Fruit fly (Drosophila melanogaster) whole organism, embryonic: ENCODE measurements around the gene Cep290.
"Not testable (repeated sequence)": the region's sequence is repeated elsewhere in the genome, so short reads cannot be mapped to it uniquely, and the experiment has no call there.

Source experiments
- Bgb ChIP-seq: fragments of 200-800 bp; sonication (Bioruptor generic); IDR thresholded peaks from 2 replicates; pipeline ENCODE4 v1.3.6; 2022; ENCODE audit warnings: missing biosample characterization, missing genetic modification characterization; ENCODE audit not compliant: partially characterized antibody
- CG10267 ChIP-seq: fragments of 200-800 bp; sonication (Bioruptor generic); optimal IDR thresholded peaks from 2 replicates; lab custom pipeline; 2018; ENCODE audit warnings: missing biosample characterization, mild to moderate bottlenecking, missing genetic modification characterization, moderate library complexity
- CG11696 ChIP-seq: fragments of 200-800 bp; sonication (Bioruptor generic); IDR thresholded peaks from 2 replicates; pipeline ENCODE4 v1.3.6; 2022; ENCODE audit warnings: missing biosample characterization, missing genetic modification characterization
- CG12659 ChIP-seq: fragments of 200-800 bp; sonication (Bioruptor generic); optimal IDR thresholded peaks from 3 replicates; lab custom pipeline; 2017; ENCODE audit warnings: mild to moderate bottlenecking, missing biosample characterization, missing genetic modification reagents, missing genetic modification characterization
- CG13775 ChIP-seq: fragments of 200-800 bp; sonication (Bioruptor generic); optimal IDR thresholded peaks from 3 replicates; lab custom pipeline; 2017; ENCODE audit warnings: missing biosample characterization, mild to moderate bottlenecking, missing genetic modification characterization
- CG14710 ChIP-seq: fragments of 200-800 bp; sonication (Bioruptor generic); optimal IDR thresholded peaks from 3 replicates; lab custom pipeline; 2019; ENCODE audit warnings: missing biosample characterization, mild to moderate bottlenecking, missing genetic modification characterization, moderate library complexity
- CG15514 ChIP-seq: fragments of 200-800 bp; sonication (Bioruptor generic); optimal IDR thresholded peaks from 3 replicates; lab custom pipeline; 2017; ENCODE audit warnings: missing biosample characterization, missing genetic modification characterization, mild to moderate bottlenecking, moderate library complexity, missing genetic modification reagents
- CG17612 ChIP-seq: fragments of 200-800 bp; sonication (Bioruptor generic); IDR thresholded peaks from 2 replicates; pipeline ENCODE4 v1.3.6; 2022; ENCODE audit warnings: missing biosample characterization, missing genetic modification characterization
- CG17829 ChIP-seq: fragments of 200-800 bp; optimal IDR thresholded peaks from 2 replicates; lab custom pipeline; 2019; ENCODE audit warnings: missing biosample characterization, mild to moderate bottlenecking, missing genetic modification characterization, moderate library complexity
- CG2120 ChIP-seq: fragments of 200-800 bp; sonication (Bioruptor generic); optimal IDR thresholded peaks from 3 replicates; lab custom pipeline; 2016; ENCODE audit warnings: missing biosample characterization, missing genetic modification characterization
- CG2712 ChIP-seq: fragments of 200-800 bp; optimal IDR thresholded peaks from 3 replicates; lab custom pipeline; 2019; ENCODE audit warnings: missing biosample characterization, mild to moderate bottlenecking, missing genetic modification characterization, moderate library complexity
- CG34224 ChIP-seq: fragments of 200-800 bp; sonication (Bioruptor generic); IDR thresholded peaks from 3 replicates; pipeline ENCODE4 v1.3.6; 2022; ENCODE audit warnings: missing biosample characterization, missing genetic modification characterization; ENCODE audit not compliant: partially characterized antibody
- CG3847 ChIP-seq: fragments of 200-800 bp; sonication (Bioruptor generic); IDR thresholded peaks from 2 replicates; pipeline ENCODE4 v1.3.6; 2022; ENCODE audit warnings: missing biosample characterization, missing genetic modification characterization
- CG6272 ChIP-seq: fragments of 200-800 bp; sonication (Bioruptor generic); IDR thresholded peaks from 2 replicates; pipeline ENCODE4 v1.3.6; 2022; ENCODE audit warnings: missing biosample characterization, missing genetic modification characterization
- CG8290 ChIP-seq, 3 experiments: fragments of 200-800 bp; sonication (Bioruptor generic); optimal IDR thresholded peaks; 2 replicates each; lab custom pipeline; 2016 to 2019; ENCODE audit warnings: missing biosample characterization in 3 of 3, missing genetic modification characterization in 3 of 3, mild to moderate bottlenecking in 2 of 3, moderate library complexity in 1 of 3
- CTCF ChIP-seq: fragments of 200-800 bp; sonication (Bioruptor generic); optimal IDR thresholded peaks from 2 replicates; lab custom pipeline; 2017; ENCODE audit warnings: missing biosample characterization, mild to moderate bottlenecking, missing genetic modification characterization, moderate library complexity
- Doc3 ChIP-seq: fragments of 200-800 bp; sonication (Bioruptor generic); IDR thresholded peaks from 3 replicates; pipeline ENCODE4 v1.3.6; 2022; ENCODE audit warnings: missing biosample characterization, missing genetic modification characterization; ENCODE audit not compliant: partially characterized antibody
- Dref ChIP-seq: fragments of 200-800 bp; sonication (Bioruptor generic); IDR thresholded peaks from 2 replicates; pipeline ENCODE4 v1.3.6; 2022; ENCODE audit warnings: missing biosample characterization, missing genetic modification characterization
- Ets97D ChIP-seq: fragments of 200-800 bp; sonication (Bioruptor generic); optimal IDR thresholded peaks from 3 replicates; lab custom pipeline; 2016; ENCODE audit warnings: missing biosample characterization, missing genetic modification characterization
- H15 ChIP-seq: fragments of 200-800 bp; sonication (Bioruptor generic); IDR thresholded peaks from 3 replicates; pipeline ENCODE4 v1.3.6; 2022; ENCODE audit warnings: missing biosample characterization, missing genetic modification characterization
- HLH4C ChIP-seq: fragments of 200-800 bp; sonication (Bioruptor generic); IDR thresholded peaks from 3 replicates; pipeline ENCODE4 v1.3.6; 2022; ENCODE audit warnings: missing biosample characterization, missing genetic modification characterization; ENCODE audit not compliant: partially characterized antibody
- HmgZ ChIP-seq: fragments of 200-800 bp; sonication (Bioruptor generic); optimal IDR thresholded peaks from 2 replicates; lab custom pipeline; 2018; ENCODE audit warnings: missing biosample characterization, mild to moderate bottlenecking, missing genetic modification characterization
- Hr39 ChIP-seq: fragments of >200 bp; optimal IDR thresholded peaks from 2 replicates; lab custom pipeline; 2017
- Lhr ChIP-seq: fragments of 200-800 bp; sonication (Bioruptor generic); optimal IDR thresholded peaks from 3 replicates; lab custom pipeline; 2017; ENCODE audit warnings: mild to moderate bottlenecking, missing biosample characterization, missing genetic modification reagents, missing genetic modification characterization
- MESR4 ChIP-seq: fragments of 200-800 bp; sonication (Bioruptor generic); optimal IDR thresholded peaks from 2 replicates; lab custom pipeline; 2018; ENCODE audit warnings: missing biosample characterization, mild to moderate bottlenecking, missing genetic modification characterization, moderate library complexity
- NC2β ChIP-seq: fragments of 200-800 bp; sonication (Bioruptor generic); optimal IDR thresholded peaks from 2 replicates; lab custom pipeline; 2016; ENCODE audit warnings: missing biosample characterization, missing genetic modification characterization
- Opbp ChIP-seq: fragments of 200-800 bp; sonication (Bioruptor generic); IDR thresholded peaks from 3 replicates; pipeline ENCODE4 v1.3.6; 2022; ENCODE audit warnings: missing biosample characterization, missing genetic modification characterization; ENCODE audit not compliant: partially characterized antibody
- Ravus ChIP-seq: fragments of 200-800 bp; sonication (Bioruptor generic); IDR thresholded peaks from 2 replicates; pipeline ENCODE4 v1.3.6; 2022; ENCODE audit warnings: missing biosample characterization, missing genetic modification characterization
- Scr ChIP-seq: fragments of 200-800 bp; sonication (Bioruptor generic); IDR thresholded peaks from 2 replicates; pipeline ENCODE4 v1.3.6; 2022; ENCODE audit warnings: missing biosample characterization, missing genetic modification characterization; ENCODE audit not compliant: partially characterized antibody
- bbx ChIP-seq: fragments of 200-800 bp; sonication (Bioruptor generic); IDR thresholded peaks from 2 replicates; pipeline ENCODE4 v1.3.6; 2022; ENCODE audit warnings: missing biosample characterization, missing genetic modification characterization; ENCODE audit not compliant: partially characterized antibody
- gcm ChIP-seq: fragments of 200-800 bp; sonication (Bioruptor generic); optimal IDR thresholded peaks from 2 replicates; lab custom pipeline; 2019; ENCODE audit warnings: missing biosample characterization, mild to moderate bottlenecking, missing genetic modification characterization, moderate library complexity
- gem ChIP-seq: fragments of 200-800 bp; sonication (Bioruptor generic); optimal IDR thresholded peaks from 2 replicates; lab custom pipeline; 2019; ENCODE audit warnings: missing biosample characterization, mild to moderate bottlenecking, missing genetic modification characterization, moderate library complexity
- her ChIP-seq: fragments of 200-800 bp; sonication (Bioruptor generic); optimal IDR thresholded peaks from 2 replicates; lab custom pipeline; 2016; ENCODE audit warnings: missing biosample characterization, missing genetic modification characterization
- knrl ChIP-seq: fragments of 200-800 bp; sonication (Bioruptor generic); IDR thresholded peaks from 3 replicates; pipeline ENCODE4 v1.3.6; 2022; ENCODE audit warnings: missing biosample characterization, missing genetic modification characterization; ENCODE audit not compliant: partially characterized antibody
- mld ChIP-seq: fragments of 200-800 bp; sonication (Bioruptor generic); IDR thresholded peaks from 3 replicates; pipeline ENCODE4 v1.3.6; 2022; ENCODE audit warnings: missing biosample characterization, missing genetic modification characterization; ENCODE audit not compliant: partially characterized antibody
- p53 ChIP-seq: fragments of 200-800 bp; sonication (Bioruptor generic); optimal IDR thresholded peaks from 2 replicates; lab custom pipeline; 2016; ENCODE audit warnings: missing biosample characterization, missing genetic modification characterization
- phol ChIP-seq: fragments of 200-800 bp; sonication (Bioruptor generic); optimal IDR thresholded peaks from 3 replicates; lab custom pipeline; 2018; ENCODE audit warnings: missing biosample characterization, mild to moderate bottlenecking, missing genetic modification characterization, moderate library complexity
- pita ChIP-seq: fragments of 200-800 bp; sonication (Bioruptor generic); optimal IDR thresholded peaks from 2 replicates; lab custom pipeline; 2017; ENCODE audit warnings: missing biosample characterization, mild to moderate bottlenecking, missing genetic modification characterization
- sisA ChIP-seq: fragments of 200-800 bp; sonication (Bioruptor generic); IDR thresholded peaks from 2 replicates; pipeline ENCODE4 v1.3.6; 2022; ENCODE audit warnings: missing biosample characterization, missing genetic modification characterization
- sob ChIP-seq: fragments of 200-800 bp; sonication (Bioruptor generic); IDR thresholded peaks from 2 replicates; pipeline ENCODE4 v1.3.6; 2022; ENCODE audit warnings: missing biosample characterization, missing genetic modification characterization
- stwl ChIP-seq: fragments of 200-800 bp; sonication (Bioruptor generic); optimal IDR thresholded peaks from 3 replicates; lab custom pipeline; 2018; ENCODE audit warnings: missing biosample characterization, mild to moderate bottlenecking, missing genetic modification characterization, moderate library complexity
- trem ChIP-seq: fragments of 200-800 bp; optimal IDR thresholded peaks from 3 replicates; lab custom pipeline; 2019; ENCODE audit warnings: missing biosample characterization, mild to moderate bottlenecking, missing genetic modification characterization, moderate library complexity
- vnd ChIP-seq: fragments of 200-800 bp; sonication (Bioruptor generic); IDR thresholded peaks from 3 replicates; pipeline ENCODE4 v1.3.6; 2022; ENCODE audit warnings: missing biosample characterization, missing genetic modification characterization; ENCODE audit not compliant: partially characterized antibody
- wdn ChIP-seq: fragments of 200-800 bp; sonication (Bioruptor generic); IDR thresholded peaks from 2 replicates; pipeline ENCODE4 v1.3.6; 2022; ENCODE audit warnings: missing biosample characterization, missing genetic modification characterization
- zen2 ChIP-seq: fragments of 200-800 bp; sonication (Bioruptor generic); IDR thresholded peaks from 3 replicates; pipeline ENCODE4 v1.3.6; 2022; ENCODE audit warnings: missing biosample characterization, missing genetic modification characterization; ENCODE audit not compliant: partially characterized antibody

The Cep290 gene

DNA sequence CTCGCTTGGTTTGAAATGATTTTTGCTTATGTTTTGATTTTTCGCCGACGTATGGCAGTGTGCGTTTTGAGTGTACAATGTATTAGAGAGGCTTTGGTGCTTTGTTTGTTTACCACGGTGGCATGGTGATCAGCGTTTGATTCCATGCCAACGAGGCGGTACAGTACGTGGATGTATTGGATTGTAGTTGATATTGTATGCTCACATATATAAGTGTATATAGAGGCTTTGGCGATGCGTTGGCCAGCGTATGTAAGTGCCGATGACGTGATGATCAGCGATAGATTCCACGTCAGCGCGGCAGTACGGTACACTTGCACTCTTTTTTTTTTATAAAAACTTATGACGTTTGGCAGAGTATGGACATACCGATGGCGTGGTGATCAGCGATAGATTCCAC is 21.4 kb downstream of the Cep290 start, which contains the start of gene CG12502:
Gene CG12502 (plus strand): TSS at position 301 of the 400 bp plus-strand sequence.
- TF ChIP-seq CG13775 (GFP tag; lab: Kevin White, UChicago); sisA (GFP tag; lab: Robert Waterston, UW); H15 (GFP tag; lab: Robert Waterston, UW): not testable (repeated sequence)

- TF ChIP-seq CTCF (peak; percentile 88), Hr39 (lab: Kevin White, UChicago) (no peak), CG15514 (GFP tag; lab: Kevin White, UChicago) (peak; percentile 88), gem (no peak), pita (GFP tag; lab: Kevin White, UChicago) (peak; percentile 18)
- TF ChIP-seq, all 482 proteins: peak for 3
Observed at dm6 chr3L:868800-869199, 25.1 kb downstream of the Cep290 start.

DNA sequence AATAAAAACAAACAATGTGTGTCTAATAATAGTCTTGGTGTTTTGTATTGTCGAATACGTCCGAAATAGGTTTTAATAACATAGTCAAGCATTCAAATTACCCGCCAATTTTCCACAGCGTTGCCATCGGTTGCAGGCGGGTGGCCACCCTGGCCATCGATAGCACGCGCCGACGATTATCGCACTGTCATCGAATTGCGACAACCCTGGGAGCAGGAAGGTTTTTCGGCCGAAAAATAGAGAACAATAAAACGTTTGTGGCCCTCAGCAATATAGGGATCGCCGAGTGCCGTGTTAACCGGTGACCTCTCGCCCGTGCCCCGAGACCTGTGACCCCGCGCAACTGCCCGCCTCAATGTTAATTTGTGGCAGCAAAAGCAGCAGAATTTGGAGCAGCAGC is 28.0 kb downstream of the Cep290 start, which contains the start of gene Usp10:
Gene Usp10 (plus strand): TSS at position 187 of the 400 bp plus-strand sequence.
- TF ChIP-seq CG34224 (GFP tag; lab: Robert Waterston, UW) (peak; percentile 70), stwl (peak; percentile 46), knrl (GFP tag; lab: Robert Waterston, UW) (peak; percentile 73), Ets97D (GFP tag; lab: Kevin White, UChicago) (peak; percentile 61), trem (peak; percentile 59), wdn (GFP tag; lab: Robert Waterston, UW) (0 out of 2 replicates have a peak, but pooled peaks have one; percentile 10), sob (0 out of 2 replicates have a peak, but pooled peaks have one; percentile 7), CG6272 (GFP tag; lab: Robert Waterston, UW) (0 out of 2 replicates have a peak, but pooled peaks have one; percentile 21), her (GFP tag; lab: Kevin White, UChicago) (no peak), Dref (GFP tag; lab: Robert Waterston, UW) (peak; percentile 96), mld (GFP tag; lab: Robert Waterston, UW) (peak; percentile 58; the same call in 1 of the 3 replicates), bbx (peak; percentile 80), HmgZ (tag; lab: Kevin White, UChicago) (peak; percentile 71), CG2712 (tag; lab: Kevin White, UChicago) (peak; percentile 2), MESR4 (GFP tag; lab: Kevin White, UChicago) (peak; percentile 61), CG11696 (GFP tag; lab: Robert Waterston, UW) (0 out of 2 replicates have a peak, but pooled peaks have one; percentile 8), CG17829 (peak; percentile 41), Doc3 (GFP tag; lab: Robert Waterston, UW) (peak; percentile 59; the same call in 2 of the 3 replicates), Ravus (no peak), CG8290 (GFP tag; optimal IDR thresholded peaks at IDR 0.05; lab: Kevin White, UChicago) (no peak), CG8290 (tag; optimal IDR thresholded peaks at IDR 0.05; lab: Kevin White, UChicago) (peak in 1 of 2 experiments; percentile 47), CG17612 (GFP tag; lab: Robert Waterston, UW) (no peak), CG10267 (tag; lab: Kevin White, UChicago) (peak; percentile 28), zen2 (GFP tag; lab: Robert Waterston, UW) (peak; percentile 68), p53 (peak; percentile 7), CG14710 (tag; lab: Kevin White, UChicago) (peak; percentile 55), CG12659 (GFP tag; lab: Kevin White, UChicago) (peak; percentile 58), Lhr (GFP tag; lab: Kevin White, UChicago) (peak; percentile 48), Opbp (peak; percentile 89), CG3847 (GFP tag; lab: Robert Waterston, UW) (peak; percentile 71; the same call in 1 of the 2 replicates), CG2120 (GFP tag; lab: Kevin White, UChicago) (peak; percentile 4), vnd (GFP tag; lab: Robert Waterston, UW) (peak; percentile 56; the same call in 2 of the 3 replicates), HLH4C (peak; percentile 62), Scr (GFP tag; lab: Robert Waterston, UW) (peak; percentile 73), Bgb (GFP tag; lab: Robert Waterston, UW) (peak; percentile 82), gcm (GFP tag; lab: Kevin White, UChicago) (no peak), phol (tag; lab: Kevin White, UChicago) (peak; percentile 34), NC2β (peak; percentile 26), CG15514 (GFP tag; lab: Kevin White, UChicago) (peak; percentile 50)
